Worm (Caenorhabditis elegans): ENCODE results near the gene srg-62.

The srg-62 gene

DNA sequence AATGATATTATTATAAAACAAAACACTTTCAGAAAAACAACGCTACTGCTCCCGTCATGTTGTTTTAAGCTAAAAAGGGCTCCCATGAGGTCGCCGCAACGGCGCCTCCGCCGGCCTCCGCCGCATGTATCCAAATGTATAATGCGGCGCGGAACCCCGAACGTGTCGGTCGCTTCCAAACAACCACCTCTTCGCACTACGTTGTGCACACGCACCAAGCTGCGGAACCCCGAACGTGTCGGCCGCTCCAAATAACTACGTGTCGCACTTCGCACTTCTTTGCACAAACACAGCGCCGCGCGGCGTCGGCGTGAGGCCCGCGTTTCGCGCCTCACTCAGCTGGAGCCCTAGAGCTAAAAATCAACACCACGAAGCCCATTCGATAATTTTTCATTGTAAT lies 25.3 kb downstream of the srg-62 start:
- TF ChIP-seq tbp1 (GFP tag; optimal IDR thresholded peaks at IDR 0.05), result no peak
- no peak for TF ChIP-seq Y79H2A.3 (GFP tag; conservative IDR thresholded peaks at IDR 0.05)
- no peak for TF ChIP-seq athp-1 (tag; optimal IDR thresholded peaks at IDR 0.05)
- no peak for TF ChIP-seq snpc-4 (GFP tag; optimal IDR thresholded peaks at IDR 0.05)
- TF ChIP-seq snpc-4 (tag; optimal IDR thresholded peaks at IDR 0.05), result peak in 2 of 4 experiments; percentile 71 to 89
- TF ChIP-seq mel-28 (tag; optimal IDR thresholded peaks at IDR 0.05; ENCODE audit: borderline replicate concordance), result no peak
- TF ChIP-seq efl-1 (GFP tag; optimal IDR thresholded peaks at IDR 0.05), result no peak
- no peak for TF ChIP-seq bed-2 (GFP tag; IDR thresholded peaks at IDR 0.05)
- TF ChIP-seq zfh-2 (GFP tag; conservative IDR thresholded peaks at IDR 0.05), result peak; percentile 84
- no peak for TF ChIP-seq attf-3 (GFP tag; conservative IDR thresholded peaks at IDR 0.05)
- TF ChIP-seq F37B4.10 (GFP tag; IDR thresholded peaks at IDR 0.05), result 0 out of 2 replicates have a peak, but pooled peaks have one; percentile 65
- no peak for TF ChIP-seq F10E7.11 (tag; optimal IDR thresholded peaks at IDR 0.05)
- peak; percentile 25; the same call in 1 of the 2 replicates for TF ChIP-seq hmg-1.2 (GFP tag; IDR thresholded peaks at IDR 0.05)
- peak; percentile 49; the same call in 1 of the 2 replicates for TF ChIP-seq egrh-3 (GFP tag; IDR thresholded peaks at IDR 0.05)
- no peak for TF ChIP-seq sptf-2 (GFP tag; optimal IDR thresholded peaks at IDR 0.05)
- peak; percentile 37; the same call in 1 of the 2 replicates for TF ChIP-seq pbrm-1 (GFP tag; IDR thresholded peaks at IDR 0.05)

ce11 chrV:2713532-2713931 lies 28.7 kb downstream of the srg-62 start, which contains the start of gene srt-28:
Gene srt-28 (minus strand): TSS chrV:2713632.
- no peak for TF ChIP-seq pha-4 (tag; optimal IDR thresholded peaks at IDR 0.05)
- no peak for TF ChIP-seq egl-44 (GFP tag; IDR thresholded peaks at IDR 0.05)
- TF ChIP-seq xnd-1 (tag; optimal IDR thresholded peaks at IDR 0.05), result no peak
- TF ChIP-seq K11D2.4 (GFP tag; IDR thresholded peaks at IDR 0.05), result no peak
- no peak for TF ChIP-seq zfh-2 (GFP tag; conservative IDR thresholded peaks at IDR 0.05)
- TF ChIP-seq attf-5 (GFP tag; optimal IDR thresholded peaks at IDR 0.05), result no peak
- TF ChIP-seq cebp-2 (GFP tag; IDR thresholded peaks at IDR 0.05), result no peak
- no peak for TF ChIP-seq B0035.1 (tag; optimal IDR thresholded peaks at IDR 0.05)
- no peak for TF ChIP-seq Y53F4B.3 (GFP tag; IDR thresholded peaks at IDR 0.05)
- TF ChIP-seq attf-3 (GFP tag; conservative IDR thresholded peaks at IDR 0.05), result no peak
- no peak for TF ChIP-seq atf-7 (tag; optimal IDR thresholded peaks at IDR 0.05)
- no peak for TF ChIP-seq attf-6 (GFP tag; IDR thresholded peaks at IDR 0.05)
- no peak for TF ChIP-seq unc-130 (GFP tag; optimal IDR thresholded peaks at IDR 0.05)
- TF ChIP-seq F10E7.11 (tag; optimal IDR thresholded peaks at IDR 0.05), result no peak
- TF ChIP-seq nhr-90 (tag; optimal IDR thresholded peaks at IDR 0.05), result no peak
- TF ChIP-seq hlh-26 (GFP tag; conservative IDR thresholded peaks at IDR 0.05), result no peak

DNA sequence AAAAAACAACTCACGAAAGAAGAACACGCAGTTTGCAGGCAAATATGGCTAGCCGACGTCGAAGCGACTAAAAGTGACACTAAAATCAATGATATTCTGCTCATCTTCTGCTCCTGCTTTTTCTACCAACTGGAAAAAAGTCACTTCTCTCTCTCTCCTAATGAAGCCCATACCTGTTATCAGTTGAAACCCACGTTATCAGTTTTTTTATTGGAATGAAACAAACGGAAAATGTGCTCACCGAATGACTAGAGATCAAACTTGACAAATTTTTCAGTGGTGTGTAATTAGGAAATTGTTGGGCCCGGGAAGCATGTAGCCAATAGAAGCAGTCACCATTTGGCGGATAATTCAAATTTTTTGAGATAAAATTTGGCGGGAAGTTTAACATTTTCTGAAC lies 30.8 kb downstream of the srg-62 start, which contains the start of gene C24B9.3:
TSS of gene C24B9.3 (minus strand) at position 171 of the 400 bp plus-strand sequence.
- TF ChIP-seq zfh-2 (GFP tag; conservative IDR thresholded peaks at IDR 0.05) (no peak), nhr-80 (tag; optimal IDR thresholded peaks at IDR 0.05) (peak; percentile 79)

DNA sequence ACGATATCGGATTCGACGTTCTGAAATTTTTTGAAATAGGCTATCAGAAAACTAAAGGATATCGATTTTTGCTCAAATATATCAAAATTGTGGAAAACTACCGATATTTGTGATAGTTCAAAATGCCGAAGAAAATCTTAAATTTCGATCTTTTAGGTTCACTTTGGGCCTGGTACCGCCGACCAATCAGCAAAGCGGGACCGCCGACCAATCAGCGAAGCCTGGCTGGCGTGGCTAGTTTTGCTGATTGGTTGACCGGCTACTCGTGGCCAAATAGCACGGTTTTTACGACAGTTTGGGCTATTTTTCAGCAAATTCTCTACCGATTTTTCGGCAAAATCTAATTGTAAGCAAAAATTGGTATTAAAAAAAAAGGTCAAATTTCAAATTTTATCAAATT lies 32.0 kb downstream of the srg-62 start:
- no peak for TF ChIP-seq attf-6 (GFP tag; IDR thresholded peaks at IDR 0.05)
- TF ChIP-seq D2030.7 (GFP tag; IDR thresholded peaks at IDR 0.05), result no peak
- TF ChIP-seq ztf-6 (GFP tag; IDR thresholded peaks at IDR 0.05), result no peak

DNA sequence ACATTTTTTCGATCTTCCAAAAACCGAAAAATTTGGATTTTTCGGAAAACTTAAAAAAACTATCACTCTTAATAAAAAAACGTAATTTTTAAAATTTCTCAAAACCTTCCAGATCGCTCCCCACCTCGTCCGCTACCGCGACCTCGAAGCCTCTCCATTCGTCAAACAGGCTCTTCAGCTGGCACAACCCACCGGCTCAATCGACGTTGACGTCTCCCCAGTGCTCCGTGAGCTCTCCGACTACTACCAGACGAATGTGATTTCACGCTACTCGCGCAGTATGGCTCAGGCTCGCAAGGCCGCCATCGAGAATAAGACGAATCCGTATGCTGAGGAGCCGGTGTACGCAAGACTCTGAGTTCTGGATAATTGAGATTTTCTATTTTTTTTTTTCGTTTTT lies 35.8 kb downstream of the srg-62 start:
- TF ChIP-seq mel-28 (tag; optimal IDR thresholded peaks at IDR 0.05; ENCODE audit: borderline replicate concordance) (no peak), ceh-91 (GFP tag; IDR thresholded peaks at IDR 0.05) (no peak), unc-62 (GFP tag; optimal IDR thresholded peaks at IDR 0.05) (no peak), ceh-79 (tag; optimal IDR thresholded peaks at IDR 0.05) (no peak), xnd-1 (tag; optimal IDR thresholded peaks at IDR 0.05) (no peak), snpc-1.1 (tag; optimal IDR thresholded peaks at IDR 0.05; ENCODE audit: insufficient read depth) (no peak), F22D6.2 (tag; optimal IDR thresholded peaks at IDR 0.05) (no peak), ztf-22 (GFP tag; optimal IDR thresholded peaks at IDR 0.05) (no peak), nhr-179 (tag; optimal IDR thresholded peaks at IDR 0.05) (no peak), ccch-3 (GFP tag; optimal IDR thresholded peaks at IDR 0.05) (no peak)

All from whole organism, young adult.